Worm (Caenorhabditis elegans): ENCODE measurements around the gene sssh-1.

ce11 chrX:14841030-14841429 is 34.7 kb upstream of the sssh-1 start:
- TF ChIP-seq nhr-12 (tag; optimal IDR thresholded peaks at IDR 0.05) (no peak), jun-1 (tag; optimal IDR thresholded peaks at IDR 0.05) (peak; percentile 89), unc-130 (tag; optimal IDR thresholded peaks at IDR 0.05) (peak; percentile 46), zip-4 (GFP tag; optimal IDR thresholded peaks at IDR 0.05) (no peak)

Measured in whole organism, L1 larva.